Worm (Caenorhabditis elegans) whole organism, L4 larva: ENCODE measurements around the gene pcp-2.

ENCODE experiments used
- F37D6.2 ChIP-seq: sonication (generic microtip); optimal IDR thresholded peaks from 2 replicates; lab custom pipeline; 2016; ENCODE audit warnings: mild to moderate bottlenecking, missing genetic modification characterization, missing compliant biosample characterization
- R02D3.7 ChIP-seq: fragments of 150-350 bp; sonication (generic microtip); optimal IDR thresholded peaks from 3 replicates; lab custom pipeline; 2014; ENCODE audit warnings: missing biosample characterization, missing genetic modification characterization
- ZK337.2 ChIP-seq: fragments of 200-800 bp; sonication (Bioruptor generic); IDR thresholded peaks from 2 replicates; pipeline ENCODE4 v1.3.6; 2022; ENCODE audit warnings: missing genetic modification reagents, missing genetic modification characterization, missing compliant biosample characterization
- ama-1 ChIP-seq: fragments of 150-350 bp; optimal IDR thresholded peaks from 2 replicates; lab custom pipeline; 2014; ENCODE audit warnings: inconsistent platforms, mixed read lengths
- arid-1 ChIP-seq: fragments of 200-800 bp; sonication (Bioruptor generic); conservative IDR thresholded peaks from 2 replicates; pipeline ENCODE4 v1.3.6; 2022; ENCODE audit warnings: missing genetic modification reagents, missing genetic modification characterization, missing compliant biosample characterization
- ceh-28 ChIP-seq: fragments of 150-350 bp; optimal IDR thresholded peaks from 2 replicates; lab custom pipeline; 2014; ENCODE audit warnings: missing biosample characterization, missing genetic modification reagents, missing genetic modification characterization
- ceh-32 ChIP-seq: sonication (generic microtip); optimal IDR thresholded peaks from 2 replicates; lab custom pipeline; 2016; ENCODE audit warnings: mild to moderate bottlenecking, missing genetic modification characterization, missing compliant biosample characterization; ENCODE audit not compliant: poor library complexity
- ceh-62 ChIP-seq: sonication (generic microtip); optimal IDR thresholded peaks from 2 replicates; lab custom pipeline; 2017; ENCODE audit warnings: missing biosample characterization, missing genetic modification characterization
- ceh-82 ChIP-seq: sonication (generic microtip); optimal IDR thresholded peaks from 2 replicates; lab custom pipeline; 2017; ENCODE audit warnings: missing biosample characterization, missing genetic modification characterization
- ces-1 ChIP-seq: fragments of 150-350 bp; sonication (generic microtip); optimal IDR thresholded peaks from 4 replicates; lab custom pipeline; 2014; ENCODE audit warnings: missing biosample characterization, missing genetic modification reagents, missing genetic modification characterization
- cey-2 ChIP-seq: sonication (generic microtip); optimal IDR thresholded peaks from 3 replicates; lab custom pipeline; 2017; ENCODE audit warnings: missing genetic modification characterization, mild to moderate bottlenecking, missing compliant biosample characterization, antibody characterized with exemption, borderline replicate concordance; ENCODE audit not compliant: insufficient read depth
- daf-12 ChIP-seq: fragments of 150-350 bp; optimal IDR thresholded peaks from 2 replicates; lab custom pipeline; 2014; ENCODE audit warnings: missing biosample characterization, missing genetic modification reagents, missing genetic modification characterization
- daf-16 ChIP-seq, 3 experiments: sonication (generic microtip); optimal IDR thresholded peaks; 2 replicates each; lab custom pipeline; 2016 to 2017; ENCODE audit warnings: missing genetic modification characterization in 3 of 3, missing genetic modification reagents in 3 of 3, mild to moderate bottlenecking in 2 of 3, missing compliant biosample characterization in 2 of 3, missing biosample characterization in 1 of 3, moderate library complexity in 1 of 3
- egl-43 ChIP-seq: fragments of 200-800 bp; sonication (Bioruptor generic); IDR thresholded peaks from 2 replicates; pipeline ENCODE4 v1.3.6; 2022; ENCODE audit warnings: missing genetic modification reagents, missing genetic modification characterization, missing compliant biosample characterization
- hif-1 ChIP-seq, 2 experiments: sonication (generic microtip); optimal IDR thresholded peaks; 2 replicates each; lab custom pipeline; 2016 to 2017; ENCODE audit warnings: missing compliant biosample characterization in 2 of 2, missing genetic modification characterization in 2 of 2, missing genetic modification reagents in 2 of 2, missing genotype in 2 of 2, mild to moderate bottlenecking in 1 of 2
- hlh-11 ChIP-seq: fragments of 200-800 bp; sonication (Bioruptor generic); optimal IDR thresholded peaks from 2 replicates; lab custom pipeline; 2018; ENCODE audit warnings: mild to moderate bottlenecking, missing genetic modification characterization, missing compliant biosample characterization
- hlh-30 ChIP-seq: sonication (generic microtip); optimal IDR thresholded peaks from 2 replicates; lab custom pipeline; 2017; ENCODE audit warnings: antibody characterized with exemption, mild to moderate bottlenecking, missing genetic modification characterization, missing compliant biosample characterization; ENCODE audit not compliant: insufficient read depth
- lim-7 ChIP-seq: fragments of 200-800 bp; sonication (Bioruptor generic); IDR thresholded peaks from 2 replicates; pipeline ENCODE4 v1.3.6; 2022; ENCODE audit warnings: missing genetic modification characterization, missing compliant biosample characterization
- lin-38 ChIP-seq: fragments of 200-800 bp; sonication (Bioruptor generic); IDR thresholded peaks from 2 replicates; pipeline ENCODE4 v1.3.6; 2022; ENCODE audit warnings: missing genetic modification reagents, missing genetic modification characterization, missing compliant biosample characterization
- mxl-3 ChIP-seq: fragments of 200-800 bp; sonication (Bioruptor generic); optimal IDR thresholded peaks from 2 replicates; lab custom pipeline; 2018; ENCODE audit warnings: mild to moderate bottlenecking, missing genetic modification characterization, missing compliant biosample characterization
- nhr-237 ChIP-seq: sonication (generic microtip); optimal IDR thresholded peaks from 2 replicates; lab custom pipeline; 2017; ENCODE audit warnings: missing biosample characterization, missing genetic modification characterization
- nhr-25 ChIP-seq: sonication (generic microtip); optimal IDR thresholded peaks from 2 replicates; lab custom pipeline; 2017; ENCODE audit warnings: missing genetic modification characterization, mild to moderate bottlenecking, missing compliant biosample characterization, antibody characterized with exemption, moderate library complexity, borderline replicate concordance; ENCODE audit not compliant: insufficient read depth
- pqm-1 ChIP-seq: sonication (generic microtip); optimal IDR thresholded peaks from 2 replicates; lab custom pipeline; 2017; ENCODE audit warnings: missing biosample characterization, missing genetic modification characterization
- set-16 ChIP-seq: fragments of 200-800 bp; sonication (Bioruptor generic); IDR thresholded peaks from 2 replicates; pipeline ENCODE4 v1.3.6; 2022; ENCODE audit warnings: missing genetic modification reagents, missing genetic modification characterization, missing compliant biosample characterization
- snpc-4 ChIP-seq: fragments of 150-350 bp; optimal IDR thresholded peaks from 2 replicates; lab custom pipeline; 2014; ENCODE audit warnings: missing biosample characterization, missing genetic modification characterization
- spr-1 ChIP-seq: sonication (generic microtip); optimal IDR thresholded peaks from 2 replicates; lab custom pipeline; 2016; ENCODE audit warnings: mild to moderate bottlenecking, missing genetic modification characterization, missing compliant biosample characterization
- zag-1 ChIP-seq: fragments of 150-350 bp; optimal IDR thresholded peaks from 2 replicates; lab custom pipeline; 2014; ENCODE audit warnings: missing biosample characterization, missing genetic modification characterization

Gene pcp-2

DNA sequence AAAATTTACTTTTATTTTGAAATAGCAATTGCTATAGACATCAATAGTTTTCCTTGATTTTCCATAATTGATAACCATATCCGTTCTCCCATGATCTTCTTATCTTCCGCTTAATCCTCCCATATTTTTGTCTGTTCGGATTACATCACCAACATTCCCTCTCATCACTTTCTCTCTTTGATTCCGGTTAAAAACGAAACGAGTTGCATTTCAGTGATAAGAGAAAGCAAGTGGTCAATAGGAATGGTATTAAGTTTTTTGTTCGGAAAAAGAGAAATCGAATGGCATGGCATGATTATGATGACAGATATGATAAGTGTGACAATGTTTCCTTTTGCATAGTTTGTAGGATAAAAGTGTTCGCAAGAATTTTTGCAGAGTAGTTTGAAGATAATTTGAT is 52.9 kb downstream of the pcp-2 start (continued):
- TF ChIP-seq R02D3.7 (tag; lab: Kevin White, UChicago) (no peak), spr-1 (tag; lab: Kevin White, UChicago) (no peak), hlh-30 (tag; lab: Kevin White, UChicago) (peak; percentile 18), arid-1 (GFP tag; lab: Robert Waterston, UW) (no peak), ceh-62 (tag; lab: Kevin White, UChicago) (no peak), ceh-28 (tag; lab: Kevin White, UChicago) (no peak), hlh-11 (tag; lab: Kevin White, UChicago) (peak; percentile 72), hif-1 (tag; optimal IDR thresholded peaks at IDR 0.05; lab: Kevin White, UChicago) (no peak), lin-38 (GFP tag; lab: Robert Waterston, UW) (no peak), daf-16 (GFP tag; optimal IDR thresholded peaks at IDR 0.05; lab: Kevin White, UChicago) (no peak), daf-16 (tag; optimal IDR thresholded peaks at IDR 0.05; lab: Kevin White, UChicago) (peak; percentile 52), snpc-4 (tag; lab: Kevin White, UChicago) (no peak), F37D6.2 (tag; lab: Kevin White, UChicago) (no peak), ceh-82 (tag; lab: Kevin White, UChicago) (no peak), nhr-237 (tag; lab: Kevin White, UChicago) (no peak), ZK337.2 (GFP tag; lab: Robert Waterston, UW) (no peak), mxl-3 (peak; percentile 68), pqm-1 (tag; lab: Kevin White, UChicago) (peak; percentile 91), egl-43 (GFP tag; lab: Robert Waterston, UW) (no peak), ces-1 (GFP tag; lab: Kevin White, UChicago) (no peak), zag-1 (tag; lab: Kevin White, UChicago) (no peak), nhr-25 (no peak), set-16 (GFP tag; lab: Robert Waterston, UW) (no peak), cey-2 (tag; lab: Kevin White, UChicago) (peak; percentile 64), ama-1 (lab: Kevin White, UChicago) (no peak), lim-7 (GFP tag; lab: Robert Waterston, UW) (no peak), ceh-32 (no peak), daf-12 (tag; lab: Kevin White, UChicago) (no peak)
